Worm (Caenorhabditis elegans): ENCODE results near the gene C24D10.4.
"Not testable (repeated sequence)": the region's sequence is repeated elsewhere in the genome, so short reads cannot be mapped to it uniquely, and the experiment has no call there.

The C24D10.4 gene

DNA sequence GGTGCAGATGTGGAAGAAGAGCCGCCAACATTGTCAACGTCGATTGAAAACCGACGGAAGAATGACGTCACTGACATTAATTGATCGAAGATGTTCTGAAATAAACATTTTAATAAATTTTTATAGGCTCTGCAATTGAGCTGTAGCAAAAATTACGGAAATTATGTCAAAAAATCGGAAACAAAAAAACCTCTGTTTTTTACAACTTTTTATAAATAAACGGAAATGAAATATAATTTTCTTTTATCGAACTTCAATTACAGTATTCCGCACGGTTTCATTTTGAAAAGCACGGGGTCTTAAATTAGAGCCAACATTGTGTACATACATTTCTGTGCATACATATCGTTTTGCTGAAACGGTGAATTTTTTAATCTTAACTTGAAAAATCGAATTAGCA is 7.9 kb upstream of the C24D10.4 start, which contains the start of gene soc-2:
Gene soc-2, minus strand, starts transcription at position 101 of the 400 bp plus-strand sequence.
- no peak for TF ChIP-seq ceh-45 (GFP tag; IDR thresholded peaks at IDR 0.05)
- no peak for TF ChIP-seq nhr-232 (tag; optimal IDR thresholded peaks at IDR 0.05)
- TF ChIP-seq npax-4 (tag; optimal IDR thresholded peaks at IDR 0.05): no peak
- TF ChIP-seq nfya-1 (tag; optimal IDR thresholded peaks at IDR 0.05): no peak
- TF ChIP-seq elt-2 (tag; optimal IDR thresholded peaks at IDR 0.05): no peak
- TF ChIP-seq ttx-3 (tag; optimal IDR thresholded peaks at IDR 0.05): no peak
- TF ChIP-seq pax-1 (tag; optimal IDR thresholded peaks at IDR 0.05): no peak
- no peak for TF ChIP-seq fkh-6 (tag; optimal IDR thresholded peaks at IDR 0.05)
- TF ChIP-seq ceh-22 (tag; optimal IDR thresholded peaks at IDR 0.05): no peak
- no peak for TF ChIP-seq mec-3 (tag; optimal IDR thresholded peaks at IDR 0.05; ENCODE audit: borderline replicate concordance)
- TF ChIP-seq fkh-10 (GFP tag; optimal IDR thresholded peaks at IDR 0.05): no peak
- no peak for TF ChIP-seq ahr-1 (tag; optimal IDR thresholded peaks at IDR 0.05)
- TF ChIP-seq ceh-34 (tag; optimal IDR thresholded peaks at IDR 0.05): no peak
- no peak for TF ChIP-seq ztf-16 (tag; optimal IDR thresholded peaks at IDR 0.05)
- no peak for TF ChIP-seq hlh-13 (GFP tag; optimal IDR thresholded peaks at IDR 0.05)
- no peak for TF ChIP-seq ceh-6 (GFP tag; optimal IDR thresholded peaks at IDR 0.05)

DNA sequence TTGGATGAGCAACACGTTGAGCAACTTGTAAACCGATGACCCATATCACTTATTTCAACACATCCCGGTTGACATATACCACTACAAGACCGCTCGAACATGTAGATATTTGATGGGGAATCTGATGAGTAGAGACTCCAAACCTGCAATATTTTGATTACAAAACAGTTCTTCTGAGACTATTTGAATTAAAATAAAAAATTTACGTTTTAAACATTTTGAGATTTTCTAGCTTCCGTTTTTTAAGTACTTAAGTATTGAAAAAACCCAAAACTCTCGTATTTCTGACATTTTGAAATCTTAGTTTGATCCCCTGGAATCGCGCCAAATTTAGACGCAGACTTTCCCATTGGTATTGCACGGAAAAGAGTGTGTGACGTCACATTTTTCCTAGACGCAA is 3.1 kb upstream of the C24D10.4 start, which contains the start of gene C24D10.49:
Gene C24D10.49, minus strand, starts transcription at position 101 of the 400 bp plus-strand sequence.
- TF ChIP-seq ceh-19 (GFP tag; optimal IDR thresholded peaks at IDR 0.05) (no peak), ceh-9 (tag; optimal IDR thresholded peaks at IDR 0.05) (no peak), ceh-30 (tag; optimal IDR thresholded peaks at IDR 0.05) (no peak), nhr-232 (tag; optimal IDR thresholded peaks at IDR 0.05) (no peak), pqm-1 (tag; optimal IDR thresholded peaks at IDR 0.05) (no peak), hlh-6 (tag; optimal IDR thresholded peaks at IDR 0.05) (no peak), fkh-6 (tag; optimal IDR thresholded peaks at IDR 0.05) (no peak), F13H6.1 (tag; optimal IDR thresholded peaks at IDR 0.05) (no peak), tbx-2 (tag; optimal IDR thresholded peaks at IDR 0.05) (no peak), gmeb-2 (tag; optimal IDR thresholded peaks at IDR 0.05) (no peak), ztf-16 (tag; optimal IDR thresholded peaks at IDR 0.05) (no peak), dmd-4 (tag; optimal IDR thresholded peaks at IDR 0.05; ENCODE audit: borderline replicate concordance) (no peak), zip-5 (tag; optimal IDR thresholded peaks at IDR 0.05) (no peak), ttx-3 (tag; optimal IDR thresholded peaks at IDR 0.05) (no peak), sdc-2 (tag; optimal IDR thresholded peaks at IDR 0.05) (no peak), pha-2 (tag; optimal IDR thresholded peaks at IDR 0.05) (no peak), ceh-14 (tag; optimal IDR thresholded peaks at IDR 0.05) (no peak), ceh-24 (tag; optimal IDR thresholded peaks at IDR 0.05) (no peak), pha-4 (tag; optimal IDR thresholded peaks at IDR 0.05) (no peak), C38D4.7 (GFP tag; optimal IDR thresholded peaks at IDR 0.05) (no peak)

ce11 chrIV:5162941-5163340 is 2.6 kb downstream of the C24D10.4 start, which contains the start of the genes nspd-3 and C24D10.2:
Gene nspd-3, minus strand, starts transcription at chrIV:5163041.
Gene C24D10.2, plus strand, starts transcription at chrIV:5163339.
- TF ChIP-seq pat-9, ceh-24, nhr-232 (tag; optimal IDR thresholded peaks at IDR 0.05): not testable (repeated sequence)

DNA sequence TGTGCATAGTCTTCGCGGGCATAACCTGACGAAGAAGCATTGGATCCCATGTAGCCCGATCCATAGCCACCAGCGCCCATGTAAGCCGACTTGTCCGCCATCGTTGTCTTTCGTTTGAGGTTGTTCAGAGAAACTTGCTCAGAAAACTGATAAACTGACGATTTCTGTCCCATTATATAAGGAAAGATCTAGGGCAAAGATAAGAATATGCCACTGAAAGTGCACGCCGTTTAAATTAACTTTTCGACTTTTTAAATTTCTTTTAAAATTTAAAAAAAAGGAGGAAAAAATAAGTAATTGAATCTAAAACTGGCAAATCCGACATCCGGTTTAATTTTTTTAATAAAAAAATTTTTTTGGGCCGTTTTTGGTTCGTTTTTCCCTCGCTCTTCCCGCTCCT is 5.3 kb downstream of the C24D10.4 start, which contains the start of gene nspd-6:
Gene nspd-6, minus strand, starts transcription at position 101 of the 400 bp plus-strand sequence.
- TF ChIP-seq ceh-24, ceh-9, lim-6 (tag; optimal IDR thresholded peaks at IDR 0.05): not testable (repeated sequence)

DNA sequence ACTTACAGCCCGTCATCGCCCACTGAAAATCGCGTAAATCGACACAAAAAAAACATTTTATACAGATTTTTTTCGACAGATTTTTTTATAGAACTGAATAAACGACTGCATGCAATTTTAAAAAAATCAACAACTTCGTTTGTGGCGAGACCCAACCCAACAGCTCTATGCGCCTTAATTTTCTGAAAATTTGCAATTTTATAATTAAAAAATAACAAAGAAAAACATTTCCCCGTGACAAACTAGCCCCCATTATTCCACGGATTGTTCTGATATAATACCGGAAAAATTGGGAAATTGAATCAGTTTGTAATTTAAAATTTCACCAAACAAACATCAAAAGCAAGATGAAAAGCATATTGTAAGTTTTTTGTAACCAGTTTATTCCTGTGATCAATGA is 5.7 kb downstream of the C24D10.4 start, which contains the start of gene ptp-5.1:
Gene ptp-5.1, plus strand, starts transcription at position 301 of the 400 bp plus-strand sequence.
- TF ChIP-seq ceh-2 (tag; optimal IDR thresholded peaks at IDR 0.05) (no peak), rnt-1 (tag; optimal IDR thresholded peaks at IDR 0.05) (no peak), ceh-34 (tag; optimal IDR thresholded peaks at IDR 0.05) (no peak), Y22D7AL.16 (tag; optimal IDR thresholded peaks at IDR 0.05) (no peak), hlh-15 (tag; optimal IDR thresholded peaks at IDR 0.05) (no peak), tbx-7 (tag; optimal IDR thresholded peaks at IDR 0.05) (no peak), fkh-6 (tag; optimal IDR thresholded peaks at IDR 0.05) (no peak), pros-1 (tag; optimal IDR thresholded peaks at IDR 0.05) (no peak), ceh-24 (tag; optimal IDR thresholded peaks at IDR 0.05) (no peak), ceh-19 (GFP tag; optimal IDR thresholded peaks at IDR 0.05) (no peak), sox-4 (tag; optimal IDR thresholded peaks at IDR 0.05) (no peak), tbx-2 (tag; optimal IDR thresholded peaks at IDR 0.05) (no peak)

All from whole organism, late embryonic.